Fruit fly (Drosophila melanogaster): ENCODE results near the gene Hyls1.

The Hyls1 gene

DNA sequence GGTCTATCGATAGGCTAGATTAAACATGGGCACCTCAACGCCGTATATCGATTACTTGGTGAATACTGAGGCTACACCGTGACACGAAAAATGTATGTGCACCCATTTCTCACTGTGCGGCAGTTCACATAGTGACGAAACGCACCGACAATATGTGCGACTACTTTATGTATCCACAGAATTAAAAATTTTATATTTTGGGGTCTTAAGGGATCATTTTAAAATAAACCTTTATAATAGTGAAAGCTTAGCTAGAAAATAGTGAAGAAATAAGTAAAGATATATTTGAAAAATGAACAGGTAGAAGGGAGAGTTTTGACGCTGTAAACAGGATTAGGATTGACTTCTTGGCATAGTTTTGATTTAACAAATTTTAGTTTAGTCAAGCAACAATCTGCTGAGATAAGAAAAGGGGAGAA, 23.3 kb downstream of the Hyls1 start, which contains the start of gene mRpL4 (continued):
- no peak for TF ChIP-seq Poxn (GFP tag; IDR thresholded peaks at IDR 0.05)
- TF ChIP-seq Bteb2 (GFP tag; optimal IDR thresholded peaks at IDR 0.05), result peak; percentile 59
- TF ChIP-seq CG10431 (GFP tag; optimal IDR thresholded peaks at IDR 0.05), result no peak
- TF ChIP-seq dati (GFP tag; IDR thresholded peaks at IDR 0.05), result no peak
- TF ChIP-seq kay (GFP tag; optimal IDR thresholded peaks at IDR 0.05), result peak; percentile 69
- peak; percentile 6 for TF ChIP-seq CG4328 (GFP tag; optimal IDR thresholded peaks at IDR 0.05)
- TF ChIP-seq CG12299 (tag; optimal IDR thresholded peaks at IDR 0.05), result no peak
- peak; percentile 77 for TF ChIP-seq CG1603 (tag; optimal IDR thresholded peaks at IDR 0.05)
- peak; percentile 93 for TF ChIP-seq row (GFP tag; IDR thresholded peaks at IDR 0.05)
- TF ChIP-seq grn (GFP tag; optimal IDR thresholded peaks at IDR 0.05), result peak; percentile 2
- peak; percentile 36 for TF ChIP-seq CG15073 (GFP tag; optimal IDR thresholded peaks at IDR 0.05)
- TF ChIP-seq Scr (GFP tag; IDR thresholded peaks at IDR 0.05; ENCODE audit: partially characterized antibody), result peak; percentile 99
- TF ChIP-seq cas (GFP tag; IDR thresholded peaks at IDR 0.05), result peak; percentile 64; the same call in 1 of the 2 replicates
- TF ChIP-seq CG10979 (tag; optimal IDR thresholded peaks at IDR 0.05), result peak; percentile 50
- no peak for TF ChIP-seq ac (GFP tag; optimal IDR thresholded peaks at IDR 0.05)
- no peak for TF ChIP-seq peb (GFP tag; IDR thresholded peaks at IDR 0.05)
- TF ChIP-seq CG14050 (GFP tag; IDR thresholded peaks at IDR 0.05), result no peak
- TF ChIP-seq crc (GFP tag; optimal IDR thresholded peaks at IDR 0.05), result peak; percentile 49
- no peak for TF ChIP-seq bigmax (GFP tag; optimal IDR thresholded peaks at IDR 0.05)
- no peak for TF ChIP-seq Vsx1 (GFP tag; optimal IDR thresholded peaks at IDR 0.05)
- peak; percentile 94 for TF ChIP-seq MBD-R2 (GFP tag; IDR thresholded peaks at IDR 0.05)
- peak; percentile 48 for TF ChIP-seq Dp (GFP tag; optimal IDR thresholded peaks at IDR 0.05)
- TF ChIP-seq CG18764 (GFP tag; optimal IDR thresholded peaks at IDR 0.05), result peak; percentile 46
- TF ChIP-seq cad (GFP tag; optimal IDR thresholded peaks at IDR 0.05), result no peak
- peak; percentile 70 for TF ChIP-seq bab2 (GFP tag; optimal IDR thresholded peaks at IDR 0.05)
- peak; percentile 31; the same call in 1 of the 2 replicates for TF ChIP-seq CG17612 (GFP tag; IDR thresholded peaks at IDR 0.05)
- TF ChIP-seq pnt (GFP tag; optimal IDR thresholded peaks at IDR 0.05), result peak; percentile 75
- TF ChIP-seq CG16813 (GFP tag; IDR thresholded peaks at IDR 0.05; ENCODE audit: partially characterized antibody), result peak; percentile 99
- TF ChIP-seq wek (GFP tag; optimal IDR thresholded peaks at IDR 0.05), result peak; percentile 31
- TF ChIP-seq fd3F (GFP tag; optimal IDR thresholded peaks at IDR 0.05), result peak; percentile 22
- TF ChIP-seq CG2889 (GFP tag; IDR thresholded peaks at IDR 0.05), result 0 out of 3 replicates have a peak, but pooled peaks have one; percentile 42
- peak; percentile 56 for TF ChIP-seq CG12769 (tag; optimal IDR thresholded peaks at IDR 0.05)
- TF ChIP-seq usp (GFP tag; optimal IDR thresholded peaks at IDR 0.05), result no peak
- peak; percentile 64 for TF ChIP-seq CG14441 (GFP tag; IDR thresholded peaks at IDR 0.05)
- TF ChIP-seq oc (tag; optimal IDR thresholded peaks at IDR 0.05), result peak; percentile 33
- no peak for TF ChIP-seq Max (GFP tag; optimal IDR thresholded peaks at IDR 0.05)
- TF ChIP-seq CG18476 (GFP tag; optimal IDR thresholded peaks at IDR 0.05), result peak; percentile 43
- TF ChIP-seq CG10366 (GFP tag; IDR thresholded peaks at IDR 0.05), result 0 out of 2 replicates have a peak, but pooled peaks have one; percentile 50
- TF ChIP-seq Deaf1 (tag; optimal IDR thresholded peaks at IDR 0.05), result no peak
- peak; percentile 65; the same call in 1 of the 2 replicates for TF ChIP-seq ttk (GFP tag; IDR thresholded peaks at IDR 0.05)
- TF ChIP-seq seq (GFP tag; IDR thresholded peaks at IDR 0.05), result no peak
- peak; percentile 66 for TF ChIP-seq CG31224 (GFP tag; IDR thresholded peaks at IDR 0.05)
- no peak for TF ChIP-seq gcm (GFP tag; optimal IDR thresholded peaks at IDR 0.05)
- TF ChIP-seq CG15601 (tag; optimal IDR thresholded peaks at IDR 0.05), result peak; percentile 32
- peak; percentile 84 for TF ChIP-seq Gug (GFP tag; IDR thresholded peaks at IDR 0.05)
- peak; percentile 81 for TF ChIP-seq CG14710 (tag; optimal IDR thresholded peaks at IDR 0.05)
- peak; percentile 25 for TF ChIP-seq twi (tag; optimal IDR thresholded peaks at IDR 0.05)
- TF ChIP-seq CG17361 (GFP tag; IDR thresholded peaks at IDR 0.05), result peak; percentile 69; the same call in 2 of the 3 replicates
- TF ChIP-seq ERR (GFP tag; optimal IDR thresholded peaks at IDR 0.05), result peak; percentile 44
- peak; percentile 32 for TF ChIP-seq CG2875 (GFP tag; optimal IDR thresholded peaks at IDR 0.05)
- TF ChIP-seq Hmx (GFP tag; optimal IDR thresholded peaks at IDR 0.05), result no peak
